Fruit fly (Drosophila melanogaster): Measurements from ENCODE around the gene CG9799.

dm6 chr3R:13379675-13380074, 8.8 kb downstream of the CG9799 start, which contains the start of the genes CG9813 and CG8870:
- TF ChIP-seq Myc (optimal IDR thresholded peaks at IDR 0.05): no peak
- TF ChIP-seq insv (optimal IDR thresholded peaks at IDR 0.05): no peak
- TF ChIP-seq psq (optimal IDR thresholded peaks at IDR 0.05): no peak
